Fruit fly (Drosophila melanogaster) whole organism, embryonic: ENCODE measurements around the gene Eip63E.

Experiments
- ATbp ChIP-seq: fragments of 200-800 bp; sonication (Bioruptor generic); optimal IDR thresholded peaks from 2 replicates; lab custom pipeline; 2017; ENCODE audit warnings: missing biosample characterization, mild to moderate bottlenecking, missing genetic modification characterization, missing genetic modification reagents
- Asciz ChIP-seq: fragments of 200-800 bp; sonication (Bioruptor generic); optimal IDR thresholded peaks from 2 replicates; lab custom pipeline; 2017; ENCODE audit warnings: missing biosample characterization, mild to moderate bottlenecking, missing genetic modification characterization, missing genetic modification reagents
- BtbVII ChIP-seq: fragments of 200-800 bp; sonication (Bioruptor generic); optimal IDR thresholded peaks from 3 replicates; lab custom pipeline; 2017; ENCODE audit warnings: missing biosample characterization, mild to moderate bottlenecking, missing genetic modification characterization
- CG11398 ChIP-seq: fragments of 200-800 bp; sonication (Bioruptor generic); optimal IDR thresholded peaks from 2 replicates; lab custom pipeline; 2016; ENCODE audit warnings: missing biosample characterization, missing genetic modification characterization
- CG11456 ChIP-seq: fragments of 200-800 bp; sonication (Bioruptor generic); IDR thresholded peaks from 3 replicates; pipeline ENCODE4 v1.3.6; 2022; ENCODE audit warnings: missing biosample characterization, missing genetic modification characterization
- CG11723 ChIP-seq: fragments of 200-800 bp; sonication (Bioruptor generic); optimal IDR thresholded peaks from 2 replicates; lab custom pipeline; 2017; ENCODE audit warnings: missing biosample characterization, mild to moderate bottlenecking, missing genetic modification characterization
- CG12104 ChIP-seq: fragments of 200-800 bp; sonication (Bioruptor generic); optimal IDR thresholded peaks from 3 replicates; lab custom pipeline; 2016; ENCODE audit warnings: missing biosample characterization, missing genetic modification characterization
- CG12659 ChIP-seq: fragments of 200-800 bp; sonication (Bioruptor generic); optimal IDR thresholded peaks from 3 replicates; lab custom pipeline; 2017; ENCODE audit warnings: mild to moderate bottlenecking, missing biosample characterization, missing genetic modification reagents, missing genetic modification characterization
- CG13296 ChIP-seq: fragments of 200-800 bp; sonication (Bioruptor generic); optimal IDR thresholded peaks from 3 replicates; lab custom pipeline; 2018; ENCODE audit warnings: missing biosample characterization, mild to moderate bottlenecking, missing genetic modification characterization
- CG13775 ChIP-seq: fragments of 200-800 bp; sonication (Bioruptor generic); optimal IDR thresholded peaks from 3 replicates; lab custom pipeline; 2017; ENCODE audit warnings: missing biosample characterization, mild to moderate bottlenecking, missing genetic modification characterization
- CG15514 ChIP-seq: fragments of 200-800 bp; sonication (Bioruptor generic); optimal IDR thresholded peaks from 3 replicates; lab custom pipeline; 2017; ENCODE audit warnings: missing biosample characterization, missing genetic modification characterization, mild to moderate bottlenecking, moderate library complexity, missing genetic modification reagents
- CG17359 ChIP-seq: fragments of 200-800 bp; sonication (Bioruptor generic); optimal IDR thresholded peaks from 3 replicates; lab custom pipeline; 2018; ENCODE audit warnings: missing biosample characterization, mild to moderate bottlenecking, missing genetic modification characterization, moderate library complexity
- CG17568 ChIP-seq: fragments of 200-800 bp; sonication (Bioruptor generic); optimal IDR thresholded peaks from 2 replicates; lab custom pipeline; 2018; ENCODE audit warnings: missing biosample characterization, mild to moderate bottlenecking, missing genetic modification characterization, moderate library complexity
- CG3726 ChIP-seq: fragments of 200-800 bp; sonication (Bioruptor generic); IDR thresholded peaks from 3 replicates; pipeline ENCODE4, ENCODE4 v1.3.6; 2022; ENCODE audit warnings: missing biosample characterization, missing genetic modification characterization
- CG4360 ChIP-seq: fragments of 200-800 bp; sonication (Bioruptor generic); IDR thresholded peaks from 2 replicates; pipeline ENCODE4 v1.3.6; 2022; ENCODE audit warnings: missing biosample characterization, missing genetic modification characterization
- CG5953 ChIP-seq: fragments of 200-800 bp; sonication (Bioruptor generic); IDR thresholded peaks from 2 replicates; pipeline ENCODE4 v1.3.6; 2022; ENCODE audit warnings: missing biosample characterization, missing genetic modification characterization
- CG8765 ChIP-seq: fragments of 200-800 bp; sonication (Bioruptor generic); IDR thresholded peaks from 2 replicates; pipeline ENCODE4 v1.3.6; 2022; ENCODE audit warnings: missing biosample characterization, missing genetic modification characterization
- CG9215 ChIP-seq: fragments of 200-800 bp; sonication (Bioruptor generic); IDR thresholded peaks from 2 replicates; pipeline ENCODE4 v1.3.6; 2022; ENCODE audit warnings: missing biosample characterization, missing genetic modification characterization
- CG9727 ChIP-seq: fragments of 200-800 bp; sonication (Bioruptor generic); optimal IDR thresholded peaks from 3 replicates; lab custom pipeline; 2017; ENCODE audit warnings: missing biosample characterization, mild to moderate bottlenecking, missing genetic modification characterization
- Chrac-16 ChIP-seq: fragments of 200-800 bp; sonication (Bioruptor generic); optimal IDR thresholded peaks from 3 replicates; lab custom pipeline; 2016; ENCODE audit warnings: missing biosample characterization, missing genetic modification characterization
- ERR ChIP-seq: fragments of 200-800 bp; sonication (Bioruptor generic); optimal IDR thresholded peaks from 2 replicates; lab custom pipeline; 2016; ENCODE audit warnings: missing biosample characterization, missing genetic modification characterization
- HmgZ ChIP-seq: fragments of 200-800 bp; sonication (Bioruptor generic); optimal IDR thresholded peaks from 2 replicates; lab custom pipeline; 2018; ENCODE audit warnings: missing biosample characterization, mild to moderate bottlenecking, missing genetic modification characterization
- Hr78 ChIP-seq, 2 experiments: fragments of 200-800 bp in 1 of 2; fragments of >200 bp in 1 of 2; sonication (Bioruptor generic) in 1 of 2; optimal IDR thresholded peaks; 2 replicates each; lab custom pipeline; 2017 to 2019; ENCODE audit warnings: missing biosample characterization in 2 of 2, missing genetic modification characterization in 2 of 2, mild to moderate bottlenecking in 1 of 2, moderate library complexity in 1 of 2
- Myb ChIP-seq: fragments of 200-800 bp; sonication (Bioruptor generic); optimal IDR thresholded peaks from 2 replicates; lab custom pipeline; 2016; ENCODE audit warnings: missing biosample characterization, missing genetic modification characterization
- Nf-YC ChIP-seq: fragments of 200-800 bp; optimal IDR thresholded peaks from 3 replicates; lab custom pipeline; 2019; ENCODE audit warnings: missing biosample characterization, mild to moderate bottlenecking, missing genetic modification characterization, moderate library complexity
- Opbp ChIP-seq: fragments of 200-800 bp; sonication (Bioruptor generic); IDR thresholded peaks from 3 replicates; pipeline ENCODE4 v1.3.6; 2022; ENCODE audit warnings: missing biosample characterization, missing genetic modification characterization; ENCODE audit not compliant: partially characterized antibody
- Sin3A ChIP-seq: fragments of >200 bp; optimal IDR thresholded peaks from 2 replicates; lab custom pipeline; 2018
- Sox102F ChIP-seq: fragments of 200-800 bp; sonication (Bioruptor generic); optimal IDR thresholded peaks from 2 replicates; lab custom pipeline; 2018; ENCODE audit warnings: missing biosample characterization, mild to moderate bottlenecking, missing genetic modification characterization, moderate library complexity
- abd-A ChIP-seq: fragments of 200-800 bp; sonication (Bioruptor generic); optimal IDR thresholded peaks from 3 replicates; lab custom pipeline; 2019; ENCODE audit warnings: missing biosample characterization, mild to moderate bottlenecking, missing genetic modification characterization, moderate library complexity
- amos ChIP-seq: fragments of 200-800 bp; sonication (Bioruptor generic); IDR thresholded peaks from 2 replicates; pipeline ENCODE4 v1.3.6; 2022; ENCODE audit warnings: missing biosample characterization, missing genetic modification characterization; ENCODE audit not compliant: partially characterized antibody
- ara ChIP-seq: fragments of 200-800 bp; sonication (Bioruptor generic); IDR thresholded peaks from 2 replicates; pipeline ENCODE4 v1.3.6; 2022; ENCODE audit warnings: missing biosample characterization, missing genetic modification characterization
- ase ChIP-seq: fragments of 200-800 bp; sonication (Bioruptor generic); IDR thresholded peaks from 3 replicates; pipeline ENCODE4 v1.3.6; 2022; ENCODE audit warnings: missing biosample characterization, missing genetic modification characterization
- ato ChIP-seq: fragments of 200-800 bp; sonication (Bioruptor generic); IDR thresholded peaks from 2 replicates; pipeline ENCODE4 v1.3.6; 2022; ENCODE audit warnings: missing biosample characterization, missing genetic modification characterization; ENCODE audit not compliant: partially characterized antibody
- chif ChIP-seq, 2 experiments: fragments of 200-800 bp; sonication (Bioruptor generic); optimal IDR thresholded peaks; 3 replicates each; lab custom pipeline; 2016; ENCODE audit warnings: missing biosample characterization in 2 of 2, missing genetic modification characterization in 2 of 2
- chn ChIP-seq: fragments of 200-800 bp; sonication (Bioruptor generic); optimal IDR thresholded peaks from 2 replicates; lab custom pipeline; 2016; ENCODE audit warnings: missing biosample characterization, missing genetic modification characterization
- croc ChIP-seq: fragments of 200-800 bp; sonication (Bioruptor generic); conservative IDR thresholded peaks from 3 replicates; pipeline ENCODE4 v1.3.6; 2022; ENCODE audit warnings: missing biosample characterization, missing genetic modification characterization
- dysf ChIP-seq: fragments of 200-800 bp; sonication (Bioruptor generic); IDR thresholded peaks from 3 replicates; pipeline ENCODE4 v1.3.6; 2022; ENCODE audit warnings: missing biosample characterization, missing genetic modification characterization
- ems ChIP-seq: fragments of 200-800 bp; sonication (Bioruptor generic); optimal IDR thresholded peaks from 3 replicates; lab custom pipeline; 2016; ENCODE audit warnings: missing biosample characterization, missing genetic modification characterization
- grau ChIP-seq: fragments of 200-800 bp; optimal IDR thresholded peaks from 3 replicates; lab custom pipeline; 2019; ENCODE audit warnings: missing biosample characterization, mild to moderate bottlenecking, missing genetic modification characterization, moderate library complexity
- kay ChIP-seq: fragments of 200-800 bp; sonication (Bioruptor generic); optimal IDR thresholded peaks from 2 replicates; lab custom pipeline; 2016; ENCODE audit warnings: missing biosample characterization, missing genetic modification characterization
- lmd ChIP-seq: fragments of 200-800 bp; sonication (Bioruptor generic); IDR thresholded peaks from 2 replicates; pipeline ENCODE4 v1.3.6; 2022; ENCODE audit warnings: missing biosample characterization, missing genetic modification characterization
- oc ChIP-seq: fragments of 200-800 bp; sonication (Bioruptor generic); optimal IDR thresholded peaks from 2 replicates; lab custom pipeline; 2018; ENCODE audit warnings: missing biosample characterization, mild to moderate bottlenecking, missing genetic modification characterization, moderate library complexity
- odd ChIP-seq: fragments of 200-800 bp; sonication (Bioruptor generic); optimal IDR thresholded peaks from 2 replicates; lab custom pipeline; 2017; ENCODE audit warnings: missing biosample characterization, mild to moderate bottlenecking, missing genetic modification characterization
- phol ChIP-seq: fragments of 200-800 bp; sonication (Bioruptor generic); optimal IDR thresholded peaks from 3 replicates; lab custom pipeline; 2018; ENCODE audit warnings: missing biosample characterization, mild to moderate bottlenecking, missing genetic modification characterization, moderate library complexity
- pita ChIP-seq: fragments of 200-800 bp; sonication (Bioruptor generic); optimal IDR thresholded peaks from 2 replicates; lab custom pipeline; 2017; ENCODE audit warnings: missing biosample characterization, mild to moderate bottlenecking, missing genetic modification characterization
- psq ChIP-seq: fragments of 200-800 bp; sonication (Bioruptor generic); optimal IDR thresholded peaks from 2 replicates; lab custom pipeline; 2017; ENCODE audit warnings: missing biosample characterization, missing genetic modification characterization
- sug ChIP-seq: fragments of 200-800 bp; optimal IDR thresholded peaks from 2 replicates; lab custom pipeline; 2019; ENCODE audit warnings: missing biosample characterization, mild to moderate bottlenecking, missing genetic modification characterization, moderate library complexity
- usp ChIP-seq: fragments of >200 bp; optimal IDR thresholded peaks from 2 replicates; lab custom pipeline; 2017; ENCODE audit warnings: missing biosample characterization, missing genetic modification characterization
- vfl ChIP-seq: fragments of 200-800 bp; sonication (Bioruptor generic); optimal IDR thresholded peaks from 2 replicates; lab custom pipeline; 2016; ENCODE audit warnings: missing biosample characterization, missing genetic modification characterization

Gene Eip63E

dm6 chr3L:3615082-3615481 lies 99.5 kb downstream of the Eip63E start, which contains the start of gene CG10357:
Gene CG10357, plus strand, starts transcription at chr3L:3615382.
- TF ChIP-seq dysf (GFP tag; lab: Robert Waterston, UW) (no peak), CG17568 (GFP tag; lab: Kevin White, UChicago) (no peak), ems (GFP tag; lab: Kevin White, UChicago) (no peak), Opbp (no peak), CG5953 (GFP tag; lab: Robert Waterston, UW) (no peak), croc (GFP tag; lab: Robert Waterston, UW) (no peak)
- TF ChIP-seq, all 482 proteins: peak for 0

dm6 chr3L:3616344-3616743 lies 100.8 kb downstream of the Eip63E start:
- TF ChIP-seq grau (tag; lab: Kevin White, UChicago) (peak; percentile 83), Sox102F (peak; percentile 89), CG3726 (GFP tag; lab: Robert Waterston, UW) (peak; percentile 66; the same call in 2 of the 3 replicates), Myb (GFP tag; lab: Kevin White, UChicago) (peak; percentile 62), ato (GFP tag; lab: Robert Waterston, UW) (no peak), ase (peak; percentile 89), HmgZ (tag; lab: Kevin White, UChicago) (peak; percentile 85), usp (GFP tag; lab: Kevin White, UChicago) (no peak), CG13296 (no peak), Nf-YC (tag; lab: Kevin White, UChicago) (peak; percentile 69), CG13775 (peak; percentile 59), odd (GFP tag; lab: Kevin White, UChicago) (peak; percentile 6), amos (GFP tag; lab: Robert Waterston, UW) (peak; percentile 47; the same call in 1 of the 2 replicates), kay (peak; percentile 39), CG8765 (GFP tag; lab: Robert Waterston, UW) (peak; percentile 43; the same call in 1 of the 2 replicates), CG4360 (GFP tag; lab: Robert Waterston, UW) (0 out of 2 replicates have a peak, but pooled peaks have one; percentile 42), CG9215 (peak; percentile 67), chn (peak; percentile 84), BtbVII (peak; percentile 34), CG17359 (tag; lab: Kevin White, UChicago) (peak; percentile 83), Hr78 (GFP tag; optimal IDR thresholded peaks at IDR 0.05; lab: Kevin White, UChicago) (no peak), psq (peak; percentile 22), CG11456 (GFP tag; lab: Robert Waterston, UW) (peak; percentile 98), CG11398 (GFP tag; lab: Kevin White, UChicago) (peak; percentile 45), vfl (GFP tag; lab: Kevin White, UChicago) (no peak), CG11723 (GFP tag; lab: Kevin White, UChicago) (no peak), ERR (GFP tag; lab: Kevin White, UChicago) (peak; percentile 30), ara (GFP tag; lab: Robert Waterston, UW) (peak; percentile 52), lmd (GFP tag; lab: Robert Waterston, UW) (peak; percentile 88), CG15514 (GFP tag; lab: Kevin White, UChicago) (peak; percentile 59), oc (tag; lab: Kevin White, UChicago) (no peak), CG9727 (GFP tag; lab: Kevin White, UChicago) (peak; percentile 69), sug (tag; lab: Kevin White, UChicago) (peak; percentile 78), CG12659 (peak; percentile 78), CG12104 (GFP tag; lab: Kevin White, UChicago) (peak; percentile 23), phol (tag; lab: Kevin White, UChicago) (peak; percentile 77), pita (GFP tag; lab: Kevin White, UChicago) (peak; percentile 49), Asciz (GFP tag; lab: Kevin White, UChicago) (no peak), Chrac-16 (peak; percentile 92), chif (GFP tag; optimal IDR thresholded peaks at IDR 0.05; lab: Kevin White, UChicago) (peak; percentile 71 to 92), abd-A (tag; lab: Kevin White, UChicago) (no peak), ATbp (peak; percentile 51), Sin3A (lab: Kevin White, UChicago) (no peak)
